Worm (Caenorhabditis elegans) whole organism, L1 larva: ENCODE data around the gene rars-1.

ENCODE experiments used
- C04F5.9 ChIP-seq: sonication (generic microtip); optimal IDR thresholded peaks from 2 replicates; lab custom pipeline; 2016; ENCODE audit warnings: missing genetic modification characterization, missing compliant biosample characterization
- C16A3.4 ChIP-seq: fragments of 150-350 bp; optimal IDR thresholded peaks from 2 replicates; lab custom pipeline; 2014; ENCODE audit warnings: missing biosample characterization, missing genetic modification characterization
- Y116A8C.19 ChIP-seq: sonication (generic microtip); optimal IDR thresholded peaks from 2 replicates; lab custom pipeline; 2016; ENCODE audit warnings: missing compliant biosample characterization, missing genetic modification characterization, borderline replicate concordance
- aha-1 ChIP-seq: fragments of 150-350 bp; optimal IDR thresholded peaks from 2 replicates; lab custom pipeline; 2014; ENCODE audit warnings: missing biosample characterization, missing genetic modification characterization
- aly-2 ChIP-seq: fragments of 150-350 bp; optimal IDR thresholded peaks from 2 replicates; lab custom pipeline; 2014; ENCODE audit warnings: missing biosample characterization, missing genetic modification characterization
- ama-1 ChIP-seq: fragments of 150-350 bp; optimal IDR thresholded peaks from 2 replicates; lab custom pipeline; 2014
- blmp-1 ChIP-seq: fragments of 150-350 bp; optimal IDR thresholded peaks from 2 replicates; lab custom pipeline; 2014; ENCODE audit warnings: missing biosample characterization, missing genetic modification characterization
- ceh-82 ChIP-seq, 3 experiments: fragments of 150-350 bp in 1 of 3; sonication (generic microtip) in 2 of 3; optimal IDR thresholded peaks; 2 replicates each; lab custom pipeline; 2014 to 2017; ENCODE audit warnings: missing biosample characterization in 3 of 3, missing genetic modification characterization in 3 of 3
- dpl-1 ChIP-seq, 3 experiments: fragments of 150-350 bp in 2 of 3; sonication (generic microtip) in 1 of 3; optimal IDR thresholded peaks; 2 replicates each; lab custom pipeline; 2014 to 2017; ENCODE audit warnings: missing biosample characterization in 3 of 3, missing genetic modification characterization in 3 of 3, missing genetic modification reagents in 3 of 3
- efl-1 ChIP-seq, 4 experiments: fragments of 150-350 bp; optimal IDR thresholded peaks in 3 of 4; peaks in 1 of 4; 1 replicate in 1 of 4; 2 replicates in 3 of 4; lab custom pipeline; 2014; ENCODE audit warnings: missing biosample characterization in 2 of 4, missing genetic modification characterization in 2 of 4, missing genetic modification reagents in 2 of 4
- efl-3 ChIP-seq: fragments of 200-800 bp; sonication (Bioruptor generic); optimal IDR thresholded peaks from 2 replicates; lab custom pipeline; 2018; ENCODE audit warnings: mild to moderate bottlenecking, missing genetic modification characterization, missing compliant biosample characterization
- egl-13 ChIP-seq: sonication (generic microtip); optimal IDR thresholded peaks from 2 replicates; lab custom pipeline; 2016; ENCODE audit warnings: missing genotype, missing genetic modification reagents, missing genetic modification characterization, missing compliant biosample characterization
- elt-3 ChIP-seq, 6 experiments: fragments of 150-350 bp in 1 of 6; sonication (generic microtip); optimal IDR thresholded peaks; 2 replicates each; lab custom pipeline; 2017 to 2018; ENCODE audit warnings: missing biosample characterization in 6 of 6, missing genetic modification characterization in 6 of 6, inconsistent platforms in 1 of 6
- ets-5 ChIP-seq: fragments of 200-800 bp; sonication (Bioruptor generic); IDR thresholded peaks from 2 replicates; pipeline ENCODE4 v1.3.6; 2022; ENCODE audit warnings: missing genetic modification characterization, missing compliant biosample characterization
- fkh-10 ChIP-seq: sonication (generic microtip); optimal IDR thresholded peaks from 2 replicates; lab custom pipeline; 2017; ENCODE audit warnings: missing biosample characterization, missing genetic modification reagents, missing genetic modification characterization
- fkh-4 ChIP-seq: sonication (generic microtip); optimal IDR thresholded peaks from 2 replicates; lab custom pipeline; 2016; ENCODE audit warnings: missing compliant biosample characterization, missing genetic modification characterization, borderline replicate concordance
- hlh-17 ChIP-seq: fragments of 200-800 bp; sonication (Bioruptor generic); optimal IDR thresholded peaks from 2 replicates; lab custom pipeline; 2018; ENCODE audit warnings: missing genetic modification characterization, mild to moderate bottlenecking, missing compliant biosample characterization, moderate library complexity, borderline replicate concordance
- hlh-4 ChIP-seq: sonication (generic microtip); optimal IDR thresholded peaks from 2 replicates; lab custom pipeline; 2016; ENCODE audit warnings: mild to moderate bottlenecking, missing genetic modification characterization, missing compliant biosample characterization
- irx-1 ChIP-seq: sonication (generic microtip); optimal IDR thresholded peaks from 2 replicates; lab custom pipeline; 2016; ENCODE audit warnings: missing genetic modification characterization, missing compliant biosample characterization
- isw-1 ChIP-seq: fragments of 200-800 bp; sonication (Bioruptor generic); IDR thresholded peaks from 2 replicates; pipeline ENCODE4 v1.3.6; 2022; ENCODE audit warnings: missing genetic modification characterization, missing compliant biosample characterization
- lin-15B ChIP-seq: fragments of 150-350 bp; sonication (generic microtip); optimal IDR thresholded peaks from 3 replicates; lab custom pipeline; 2014; ENCODE audit warnings: missing biosample characterization, missing genetic modification characterization
- lin-35 ChIP-seq, 2 experiments: fragments of 150-350 bp; optimal IDR thresholded peaks; 2 replicates each; lab custom pipeline; 2014; ENCODE audit warnings: missing biosample characterization in 2 of 2, missing genetic modification characterization in 2 of 2, missing genetic modification reagents in 2 of 2
- lir-3 ChIP-seq: sonication (generic microtip); optimal IDR thresholded peaks from 2 replicates; lab custom pipeline; 2016; ENCODE audit warnings: mild to moderate bottlenecking, missing genetic modification characterization, moderate library complexity, missing compliant biosample characterization; ENCODE audit not compliant: poor library complexity
- nhr-11 ChIP-seq: fragments of 150-350 bp; optimal IDR thresholded peaks from 2 replicates; lab custom pipeline; 2014; ENCODE audit warnings: missing biosample characterization, missing genetic modification characterization
- nhr-12 ChIP-seq: sonication (generic microtip); optimal IDR thresholded peaks from 2 replicates; lab custom pipeline; 2017; ENCODE audit warnings: missing biosample characterization, missing genetic modification characterization
- nhr-47 ChIP-seq: sonication (generic microtip); optimal IDR thresholded peaks from 2 replicates; lab custom pipeline; 2016; ENCODE audit warnings: mild to moderate bottlenecking, missing genetic modification characterization, moderate library complexity, missing compliant biosample characterization
- nhr-71 ChIP-seq: sonication (generic microtip); optimal IDR thresholded peaks from 2 replicates; lab custom pipeline; 2016; ENCODE audit warnings: mild to moderate bottlenecking, missing genetic modification characterization, moderate library complexity, missing compliant biosample characterization
- nhr-76 ChIP-seq: sonication (generic microtip); optimal IDR thresholded peaks from 2 replicates; lab custom pipeline; 2017; ENCODE audit warnings: missing biosample characterization, missing genetic modification characterization
- nhr-85 ChIP-seq: sonication (generic microtip); peaks from one replicate; lab custom pipeline; 2016; ENCODE audit warnings: missing genetic modification characterization, inconsistent platforms, missing compliant biosample characterization
- pag-3 ChIP-seq: sonication (generic microtip); optimal IDR thresholded peaks from 2 replicates; lab custom pipeline; 2017; ENCODE audit warnings: missing genetic modification characterization, mild to moderate bottlenecking, missing compliant biosample characterization, antibody characterized with exemption, borderline replicate concordance; ENCODE audit not compliant: insufficient read depth
- pax-3 ChIP-seq: fragments of 200-800 bp; sonication (Bioruptor generic); optimal IDR thresholded peaks from 2 replicates; lab custom pipeline; 2018; ENCODE audit warnings: mild to moderate bottlenecking, missing genetic modification characterization, moderate library complexity, missing compliant biosample characterization
- rnt-1 ChIP-seq: sonication (generic microtip); optimal IDR thresholded peaks from 2 replicates; lab custom pipeline; 2016; ENCODE audit warnings: mild to moderate bottlenecking, missing genetic modification characterization, moderate library complexity, missing compliant biosample characterization
- snu-23 ChIP-seq: sonication (generic microtip); optimal IDR thresholded peaks from 2 replicates; lab custom pipeline; 2016; ENCODE audit warnings: missing genetic modification characterization, missing compliant biosample characterization
- sup-37 ChIP-seq: fragments of 200-800 bp; sonication (Bioruptor generic); optimal IDR thresholded peaks from 2 replicates; lab custom pipeline; 2018; ENCODE audit warnings: mild to moderate bottlenecking, missing genetic modification characterization, missing compliant biosample characterization
- tbx-2 ChIP-seq: sonication (generic microtip); optimal IDR thresholded peaks from 2 replicates; lab custom pipeline; 2016; ENCODE audit warnings: missing genetic modification characterization, missing compliant biosample characterization
- tlp-1 ChIP-seq: fragments of 150-350 bp; optimal IDR thresholded peaks from 2 replicates; lab custom pipeline; 2014; ENCODE audit warnings: missing biosample characterization, missing genetic modification characterization
- unc-130 ChIP-seq: fragments of 150-350 bp; optimal IDR thresholded peaks from 2 replicates; lab custom pipeline; 2017; ENCODE audit warnings: missing biosample characterization, missing genetic modification characterization, inconsistent platforms
- unc-86 ChIP-seq: sonication (generic microtip); optimal IDR thresholded peaks from 2 replicates; lab custom pipeline; 2016; ENCODE audit warnings: missing genetic modification characterization, missing compliant biosample characterization
- unc-98 ChIP-seq: fragments of 200-800 bp; sonication (Bioruptor generic); IDR thresholded peaks from 2 replicates; pipeline ENCODE4 v1.3.6; 2022; ENCODE audit warnings: missing genetic modification characterization, missing compliant biosample characterization
- xbp-1 ChIP-seq: sonication (generic microtip); optimal IDR thresholded peaks from 2 replicates; lab custom pipeline; 2016; ENCODE audit warnings: missing genetic modification characterization, missing compliant biosample characterization
- ztf-11 ChIP-seq, 2 experiments: sonication (generic microtip); optimal IDR thresholded peaks; 2 replicates each; lab custom pipeline; 2016 to 2017; ENCODE audit warnings: missing genetic modification characterization in 2 of 2, missing biosample characterization in 1 of 2, missing compliant biosample characterization in 1 of 2
- ztf-4 ChIP-seq: fragments of 150-350 bp; optimal IDR thresholded peaks from 2 replicates; lab custom pipeline; 2014; ENCODE audit warnings: missing biosample characterization, missing genetic modification characterization

Gene rars-1

ce11 chrIII:4944213-4944612 lies 27.2 kb upstream of the rars-1 start, which contains the start of gene ntl-9:
Gene ntl-9, plus strand, starts transcription at chrIII:4944513.
- TF ChIP-seq Y116A8C.19 (tag; lab: Kevin White, UChicago) (no peak), nhr-12 (tag; lab: Kevin White, UChicago) (no peak), lir-3 (tag; lab: Kevin White, UChicago) (no peak), nhr-11 (tag; lab: Kevin White, UChicago) (no peak), aha-1 (tag; lab: Kevin White, UChicago) (no peak), pax-3 (no peak), pag-3 (tag; lab: Kevin White, UChicago) (no peak), efl-3 (no peak), xbp-1 (tag; lab: Kevin White, UChicago) (no peak), unc-130 (tag; lab: Kevin White, UChicago) (no peak), C04F5.9 (tag; lab: Kevin White, UChicago) (no peak), isw-1 (GFP tag; lab: Robert Waterston, UW) (no peak), snu-23 (GFP tag; lab: Kevin White, UChicago) (no peak), C16A3.4 (tag; lab: Kevin White, UChicago) (no peak), ztf-11 (tag; optimal IDR thresholded peaks at IDR 0.05; lab: Kevin White, UChicago) (no peak), hlh-4 (no peak), fkh-10 (GFP tag; lab: Kevin White, UChicago) (no peak), egl-13 (tag; lab: Kevin White, UChicago) (no peak), tlp-1 (tag; lab: Kevin White, UChicago) (no peak), fkh-4 (tag; lab: Kevin White, UChicago) (no peak)
- TF ChIP-seq, all 84 proteins: peak for 0

- TF ChIP-seq hlh-17 = no peak
- TF ChIP-seq isw-1 (GFP tag; lab: Robert Waterston, UW) = no peak
- no peak for TF ChIP-seq ceh-82 (tag; optimal IDR thresholded peaks at IDR 0.05; lab: Kevin White, UChicago)
- no peak for TF ChIP-seq tbx-2 (tag; lab: Kevin White, UChicago)
- TF ChIP-seq efl-1 (optimal IDR thresholded peaks at IDR 0.05; lab: Kevin White, UChicago) = no peak
- peak in 1 of 2 experiments; percentile 35 for TF ChIP-seq efl-1 (GFP tag; optimal IDR thresholded peaks at IDR 0.05 in 1 of 2; lab: Kevin White, UChicago)
Measured at ce11 chrIII:4939267-4939666, 22.3 kb upstream of the rars-1 start, which contains the start of gene rpb-2. Gene rpb-2, plus strand, starts transcription at chrIII:4939567.

ce11 chrIII:4937022-4937421 lies 20.0 kb upstream of the rars-1 start, which contains the start of gene fsn-1:
Gene fsn-1, plus strand, starts transcription at chrIII:4937322.
- TF ChIP-seq efl-1 (optimal IDR thresholded peaks at IDR 0.05; lab: Kevin White, UChicago) = no peak
- no peak for TF ChIP-seq efl-1 (GFP tag; optimal IDR thresholded peaks at IDR 0.05 in 1 of 2; lab: Kevin White, UChicago)
- no peak for TF ChIP-seq C04F5.9 (tag; lab: Kevin White, UChicago)
- TF ChIP-seq irx-1 (tag; lab: Kevin White, UChicago) = no peak
- TF ChIP-seq aly-2 (tag; lab: Kevin White, UChicago) = no peak
- TF ChIP-seq, all 84 proteins: peak for 0

ce11 chrIII:4934896-4935628 lies 18.1 kb upstream of the rars-1 start, which contains the start of gene mrps-18C:
Gene mrps-18C, plus strand, starts transcription at chrIII:4935578.
- no peak for TF ChIP-seq unc-86 (tag; lab: Kevin White, UChicago)
- TF ChIP-seq nhr-47 (tag; lab: Kevin White, UChicago) = peak; percentile 49
- TF ChIP-seq rnt-1 = peak; percentile 35
- TF ChIP-seq snu-23 (GFP tag; lab: Kevin White, UChicago) = peak; percentile 16
- no peak for TF ChIP-seq unc-98 (GFP tag; lab: Robert Waterston, UW)
- TF ChIP-seq elt-3 (tag; optimal IDR thresholded peaks at IDR 0.05; lab: Kevin White, UChicago) = no peak
- peak; percentile 45 for TF ChIP-seq nhr-71 (tag; lab: Kevin White, UChicago)
- TF ChIP-seq nhr-76 (tag; lab: Kevin White, UChicago) = no peak
- TF ChIP-seq egl-13 (tag; lab: Kevin White, UChicago) = no peak
- no peak for TF ChIP-seq efl-3
- no peak for TF ChIP-seq ztf-4 (tag; lab: Kevin White, UChicago)
- peak in 1 of 3 experiments; percentile 11 for TF ChIP-seq ceh-82 (tag; optimal IDR thresholded peaks at IDR 0.05; lab: Kevin White, UChicago)
- peak; percentile 2 for TF ChIP-seq nhr-85
- no peak for TF ChIP-seq sup-37 (GFP tag; lab: Kevin White, UChicago)
- no peak for TF ChIP-seq xbp-1 (tag; lab: Kevin White, UChicago)
- no peak for TF ChIP-seq Y116A8C.19 (tag; lab: Kevin White, UChicago)
- TF ChIP-seq isw-1 (GFP tag; lab: Robert Waterston, UW) = no peak
- TF ChIP-seq lin-35 (GFP tag; optimal IDR thresholded peaks at IDR 0.05; lab: Kevin White, UChicago) = peak; percentile 60 to 69
- TF ChIP-seq ama-1 (lab: Kevin White, UChicago) = no peak
- TF ChIP-seq lin-15B = peak; percentile 34
- peak; percentile 42 to 70 (median 59) for TF ChIP-seq dpl-1 (GFP tag; optimal IDR thresholded peaks at IDR 0.05; lab: Kevin White, UChicago)
- TF ChIP-seq efl-1 (optimal IDR thresholded peaks at IDR 0.05; lab: Kevin White, UChicago) = peak; percentile 48 to 66
- peak; percentile 68 to 96 for TF ChIP-seq efl-1 (GFP tag; optimal IDR thresholded peaks at IDR 0.05 in 1 of 2; lab: Kevin White, UChicago)
- no peak for TF ChIP-seq ets-5 (GFP tag; lab: Robert Waterston, UW)
- TF ChIP-seq blmp-1 (tag; lab: Kevin White, UChicago) = peak; percentile 18
